Worm (Caenorhabditis elegans): ENCODE measurements around the gene K09F6.6.

ce11 chrII:2279263-2279662 is at the start of gene K09F6.6:
- TF ChIP-seq him-1 (tag; optimal IDR thresholded peaks at IDR 0.05) = no peak
- no peak for TF ChIP-seq dao-5 (tag; optimal IDR thresholded peaks at IDR 0.05)

Data from whole organism, L4/young adult.